Worm (Caenorhabditis elegans) whole organism, L3 larva: ENCODE results near the gene nhr-201.

Experiments used
- ZK546.5 ChIP-seq: sonication (generic microtip); optimal IDR thresholded peaks from 2 replicates; lab custom pipeline; 2017; ENCODE audit warnings: missing biosample characterization, missing genetic modification characterization
- aly-2 ChIP-seq: fragments of 150-350 bp; optimal IDR thresholded peaks from 2 replicates; lab custom pipeline; 2014; ENCODE audit warnings: missing biosample characterization, missing genetic modification characterization
- ama-1 ChIP-seq: fragments of 150-350 bp; optimal IDR thresholded peaks from 2 replicates; lab custom pipeline; 2018
- ceh-28 ChIP-seq: fragments of 150-350 bp; optimal IDR thresholded peaks from 2 replicates; lab custom pipeline; 2014; ENCODE audit warnings: missing biosample characterization, missing genetic modification reagents, missing genetic modification characterization
- ceh-9 ChIP-seq: sonication (generic microtip); optimal IDR thresholded peaks from 2 replicates; lab custom pipeline; 2018; ENCODE audit warnings: missing biosample characterization, missing genetic modification characterization
- egl-27 ChIP-seq: sonication (generic microtip); optimal IDR thresholded peaks from 4 replicates; lab custom pipeline; 2017; ENCODE audit warnings: missing biosample characterization, missing genetic modification reagents, missing genetic modification characterization
- egl-5 ChIP-seq: fragments of 150-350 bp; optimal IDR thresholded peaks from 2 replicates; lab custom pipeline; 2017; ENCODE audit warnings: missing biosample characterization, missing genetic modification reagents, missing genetic modification characterization, inconsistent platforms
- elt-1 ChIP-seq: fragments of 150-350 bp; optimal IDR thresholded peaks from 2 replicates; lab custom pipeline; 2014; ENCODE audit warnings: missing biosample characterization, missing genetic modification characterization
- elt-2 ChIP-seq: sonication (generic microtip); optimal IDR thresholded peaks from 2 replicates; lab custom pipeline; 2016; ENCODE audit warnings: missing genetic modification reagents, mild to moderate bottlenecking, missing genetic modification characterization, missing compliant biosample characterization
- elt-3 ChIP-seq, 3 experiments: fragments of 150-350 bp in 1 of 3; sonication (generic microtip) in 2 of 3; optimal IDR thresholded peaks; 2 replicates in 2 of 3; 4 replicates in 1 of 3; lab custom pipeline; 2014 to 2017; ENCODE audit warnings: missing biosample characterization in 3 of 3, missing genetic modification characterization in 3 of 3
- eor-1 ChIP-seq, 2 experiments: fragments of 150-350 bp; optimal IDR thresholded peaks; 2 replicates each; lab custom pipeline; 2014 to 2018; ENCODE audit warnings: missing biosample characterization in 2 of 2, missing genetic modification characterization in 2 of 2
- fkh-10 ChIP-seq: sonication (generic microtip); optimal IDR thresholded peaks from 2 replicates; lab custom pipeline; 2017; ENCODE audit warnings: missing biosample characterization, missing genetic modification reagents, missing genetic modification characterization
- fkh-2 ChIP-seq: fragments of 150-350 bp; optimal IDR thresholded peaks from 2 replicates; lab custom pipeline; 2014; ENCODE audit warnings: missing biosample characterization, missing genetic modification reagents, missing genetic modification characterization
- hmg-11 ChIP-seq: sonication (generic microtip); optimal IDR thresholded peaks from 2 replicates; lab custom pipeline; 2016; ENCODE audit warnings: missing genetic modification characterization, missing compliant biosample characterization
- jun-1 ChIP-seq: fragments of 150-350 bp; optimal IDR thresholded peaks from 2 replicates; lab custom pipeline; 2014; ENCODE audit warnings: missing biosample characterization, missing genetic modification reagents, missing genetic modification characterization
- lin-15B ChIP-seq: fragments of 150-350 bp; optimal IDR thresholded peaks from 2 replicates; lab custom pipeline; 2014; ENCODE audit warnings: missing biosample characterization, missing genetic modification characterization
- mdl-1 ChIP-seq: fragments of 150-350 bp; optimal IDR thresholded peaks from 2 replicates; lab custom pipeline; 2014; ENCODE audit warnings: missing biosample characterization, missing genetic modification characterization
- nhr-23 ChIP-seq: fragments of 150-350 bp; optimal IDR thresholded peaks from 2 replicates; lab custom pipeline; 2014; ENCODE audit warnings: missing biosample characterization, missing genetic modification reagents, missing genetic modification characterization
- nhr-237 ChIP-seq: fragments of 150-350 bp; optimal IDR thresholded peaks from 2 replicates; lab custom pipeline; 2014; ENCODE audit warnings: missing biosample characterization, missing genetic modification characterization
- nhr-28 ChIP-seq: fragments of 150-350 bp; optimal IDR thresholded peaks from 2 replicates; lab custom pipeline; 2014; ENCODE audit warnings: missing biosample characterization, missing genetic modification characterization
- nhr-76 ChIP-seq: fragments of 150-350 bp; sonication (generic microtip); optimal IDR thresholded peaks from 5 replicates; lab custom pipeline; 2014; ENCODE audit warnings: missing biosample characterization, missing genetic modification characterization
- pha-4 ChIP-seq: fragments of 150-350 bp; optimal IDR thresholded peaks from 2 replicates; lab custom pipeline; 2014; ENCODE audit warnings: missing biosample characterization, missing genetic modification reagents, missing genetic modification characterization
- pqm-1 ChIP-seq: fragments of 150-350 bp; optimal IDR thresholded peaks from 2 replicates; lab custom pipeline; 2017; ENCODE audit warnings: missing biosample characterization, missing genetic modification characterization, inconsistent platforms
- sea-2 ChIP-seq: fragments of 150-350 bp; sonication (generic microtip); optimal IDR thresholded peaks from 4 replicates; lab custom pipeline; 2014; ENCODE audit warnings: missing biosample characterization, missing genetic modification reagents, missing genetic modification characterization
- skn-1 ChIP-seq: fragments of 150-350 bp; optimal IDR thresholded peaks from 2 replicates; lab custom pipeline; 2014; ENCODE audit warnings: missing biosample characterization, missing genetic modification characterization
- snpc-4 ChIP-seq: fragments of 150-350 bp; optimal IDR thresholded peaks from 2 replicates; lab custom pipeline; 2014; ENCODE audit warnings: missing biosample characterization, missing genetic modification characterization
- unc-39 ChIP-seq: sonication (generic microtip); optimal IDR thresholded peaks from 4 replicates; lab custom pipeline; 2017; ENCODE audit warnings: missing biosample characterization, missing genetic modification characterization
- unc-62 ChIP-seq: fragments of 150-350 bp; sonication (generic microtip); optimal IDR thresholded peaks from 4 replicates; lab custom pipeline; 2014; ENCODE audit warnings: missing biosample characterization, missing genetic modification reagents, missing genetic modification characterization
- ztf-11 ChIP-seq: fragments of 150-350 bp; optimal IDR thresholded peaks from 2 replicates; lab custom pipeline; 2014; ENCODE audit warnings: missing biosample characterization, missing genetic modification characterization

Gene nhr-201

ce11 chrV:446574-446973 is 18.1 kb upstream of the nhr-201 start, which contains the start of gene srh-34:
TSS of gene srh-34 (minus strand) at chrV:446674.
- TF ChIP-seq ceh-9 (tag; lab: Kevin White, UChicago) (no peak), ceh-28 (tag; lab: Kevin White, UChicago) (no peak), aly-2 (no peak), nhr-237 (tag; lab: Kevin White, UChicago) (no peak), pqm-1 (no peak), unc-62 (GFP tag; lab: Kevin White, UChicago) (no peak), eor-1 (tag; optimal IDR thresholded peaks at IDR 0.05; lab: Kevin White, UChicago) (no peak), skn-1 (no peak), egl-5 (tag; lab: Kevin White, UChicago) (no peak)

ce11 chrV:446988-447387 is 17.6 kb upstream of the nhr-201 start:
- TF ChIP-seq fkh-10 (no peak), nhr-76 (tag; lab: Kevin White, UChicago) (no peak), fkh-2 (no peak), nhr-237 (tag; lab: Kevin White, UChicago) (no peak), unc-39 (tag; lab: Kevin White, UChicago) (no peak), mdl-1 (tag; lab: Kevin White, UChicago) (no peak), egl-5 (tag; lab: Kevin White, UChicago) (no peak), elt-1 (tag; lab: Kevin White, UChicago) (no peak), nhr-28 (tag; lab: Kevin White, UChicago) (no peak), elt-3 (tag; optimal IDR thresholded peaks at IDR 0.05; lab: Kevin White, UChicago) (no peak), ama-1 (no peak)

ce11 chrV:449130-449529 is 15.5 kb upstream of the nhr-201 start, which contains the start of gene srh-35:
TSS of gene srh-35 (minus strand) at chrV:449230.
- TF ChIP-seq lin-15B (tag; lab: Kevin White, UChicago) = no peak
- TF ChIP-seq, all 47 proteins: peak for 0

ce11 chrV:449685-450084 is 14.9 kb upstream of the nhr-201 start, which contains the start of gene M02H5.8:
TSS of gene M02H5.8 (plus strand) at chrV:449981.
- no peak for TF ChIP-seq nhr-28 (tag; lab: Kevin White, UChicago)
- TF ChIP-seq ama-1 = no peak
- no peak for TF ChIP-seq ZK546.5 (tag; lab: Kevin White, UChicago)
- peak; percentile 47 for TF ChIP-seq pqm-1
- no peak for TF ChIP-seq hmg-11
- TF ChIP-seq snpc-4 = no peak
- TF ChIP-seq jun-1 (tag; lab: Kevin White, UChicago) = no peak
- no peak for TF ChIP-seq eor-1 (tag; optimal IDR thresholded peaks at IDR 0.05; lab: Kevin White, UChicago)
- peak; percentile 57 for TF ChIP-seq elt-2
- TF ChIP-seq unc-62 (GFP tag; lab: Kevin White, UChicago) = no peak
- no peak for TF ChIP-seq mdl-1 (tag; lab: Kevin White, UChicago)
- TF ChIP-seq egl-27 (tag; lab: Kevin White, UChicago) = no peak

- TF ChIP-seq nhr-23 (tag; lab: Kevin White, UChicago) (no peak), fkh-10 (no peak), elt-3 (tag; optimal IDR thresholded peaks at IDR 0.05; lab: Kevin White, UChicago) (no peak), elt-2 (peak; percentile 35), unc-62 (GFP tag; lab: Kevin White, UChicago) (no peak), pha-4 (peak; percentile 27), sea-2 (GFP tag; lab: Kevin White, UChicago) (no peak)
Observed at ce11 chrV:450757-451501, 13.7 kb upstream of the nhr-201 start, which contains the start of gene nhr-123. TSS of gene nhr-123 (plus strand) at chrV:451451.

ce11 chrV:453569-453968 is 11.1 kb upstream of the nhr-201 start, which contains the start of gene nhr-98:
TSS of gene nhr-98 (plus strand) at chrV:453869.
- TF ChIP-seq pha-4 (peak; percentile 2), egl-27 (tag; lab: Kevin White, UChicago) (no peak), sea-2 (GFP tag; lab: Kevin White, UChicago) (no peak), nhr-23 (tag; lab: Kevin White, UChicago) (no peak), elt-3 (tag; optimal IDR thresholded peaks at IDR 0.05; lab: Kevin White, UChicago) (no peak), ceh-9 (tag; lab: Kevin White, UChicago) (no peak), aly-2 (no peak), ztf-11 (tag; lab: Kevin White, UChicago) (no peak)
